Worm (Caenorhabditis elegans) whole organism, young adult: ENCODE results near the gene Y43F8B.17.
"Not testable (repeated sequence)": the region's sequence is repeated elsewhere in the genome, so short reads cannot be mapped to it uniquely, and the experiment has no call there.

ENCODE experiments used
- C06A6.2 ChIP-seq: fragments of 200-800 bp; sonication (Bioruptor generic); conservative IDR thresholded peaks from 2 replicates; pipeline ENCODE4 v1.3.6; 2022; ENCODE audit warnings: missing genetic modification characterization, missing compliant biosample characterization
- F37B4.10 ChIP-seq: fragments of 200-800 bp; sonication (Bioruptor generic); IDR thresholded peaks from 2 replicates; pipeline ENCODE4 v1.3.6; 2022; ENCODE audit warnings: missing genetic modification characterization, missing compliant biosample characterization
- F55B11.4 ChIP-seq: sonication (generic microtip); optimal IDR thresholded peaks from 2 replicates; lab custom pipeline; 2016; ENCODE audit warnings: missing compliant biosample characterization, missing genetic modification characterization, borderline replicate concordance; ENCODE audit not compliant: insufficient read depth
- F57A8.1 ChIP-seq: fragments of 200-800 bp; sonication (Bioruptor generic); optimal IDR thresholded peaks from 2 replicates; lab custom pipeline; 2018; ENCODE audit warnings: mild to moderate bottlenecking, missing genetic modification characterization, moderate library complexity, missing compliant biosample characterization
- K12H6.12 ChIP-seq: fragments of 200-800 bp; sonication (Bioruptor generic); optimal IDR thresholded peaks from 2 replicates; lab custom pipeline; 2018; ENCODE audit warnings: mild to moderate bottlenecking, missing genetic modification characterization, missing compliant biosample characterization
- Y53G8AR.9 ChIP-seq: fragments of 200-800 bp; sonication (Bioruptor generic); conservative IDR thresholded peaks from 2 replicates; pipeline ENCODE4 v1.3.6; 2022; ENCODE audit warnings: missing genetic modification reagents, missing genetic modification characterization, missing compliant biosample characterization
- Y56A3A.18 ChIP-seq: fragments of 200-800 bp; sonication (Bioruptor generic); IDR thresholded peaks from 2 replicates; pipeline ENCODE4 v1.3.6; 2022; ENCODE audit warnings: missing genetic modification reagents, missing genetic modification characterization, missing compliant biosample characterization
- Y79H2A.3 ChIP-seq: fragments of 200-800 bp; sonication (Bioruptor generic); conservative IDR thresholded peaks from 2 replicates; pipeline ENCODE4 v1.3.6; 2022; ENCODE audit warnings: missing genetic modification reagents, missing genetic modification characterization, missing compliant biosample characterization
- ama-1 ChIP-seq, 3 experiments: fragments of 150-350 bp in 1 of 3; sonication (generic microtip) in 2 of 3; optimal IDR thresholded peaks; 2 replicates each; lab custom pipeline; 2014 to 2018; ENCODE audit warnings: missing biosample characterization in 2 of 3, missing genetic modification characterization in 2 of 3, missing genetic modification reagents in 2 of 3
- athp-1 ChIP-seq: sonication (generic microtip); optimal IDR thresholded peaks from 2 replicates; lab custom pipeline; 2017; ENCODE audit warnings: mild to moderate bottlenecking, missing genetic modification characterization, missing compliant biosample characterization
- cebp-1 ChIP-seq, 2 experiments: fragments of 200-800 bp in 1 of 2; sonication (Bioruptor generic) in 1 of 2; sonication (generic microtip) in 1 of 2; IDR thresholded peaks in 1 of 2; optimal IDR thresholded peaks in 1 of 2; 2 replicates each; pipeline versions ENCODE4 v1.3.6 to Lab custom; 2017 to 2022; ENCODE audit warnings: missing compliant biosample characterization in 2 of 2, missing genetic modification characterization in 2 of 2, mild to moderate bottlenecking in 1 of 2, missing genetic modification reagents in 1 of 2, moderate library complexity in 1 of 2
- ceh-27 ChIP-seq: fragments of 200-800 bp; sonication (Bioruptor generic); optimal IDR thresholded peaks from 2 replicates; lab custom pipeline; 2018; ENCODE audit warnings: mild to moderate bottlenecking, missing genetic modification characterization, moderate library complexity, missing compliant biosample characterization
- ceh-40 ChIP-seq: fragments of 200-800 bp; sonication (Bioruptor generic); IDR thresholded peaks from 2 replicates; pipeline ENCODE4 v1.3.6; 2022; ENCODE audit warnings: missing genetic modification characterization, missing compliant biosample characterization
- ceh-58 ChIP-seq: fragments of 200-800 bp; sonication (Bioruptor generic); IDR thresholded peaks from 2 replicates; pipeline ENCODE4 v1.3.6; 2022; ENCODE audit warnings: missing genetic modification characterization, missing compliant biosample characterization
- die-1 ChIP-seq: sonication (generic microtip); optimal IDR thresholded peaks from 2 replicates; lab custom pipeline; 2016; ENCODE audit warnings: missing genotype, mild to moderate bottlenecking, missing genetic modification characterization, missing compliant biosample characterization
- egl-18 ChIP-seq: fragments of 200-800 bp; sonication (Bioruptor generic); IDR thresholded peaks from 2 replicates; pipeline ENCODE4 v1.3.6; 2022; ENCODE audit warnings: missing genetic modification reagents, missing genetic modification characterization, missing compliant biosample characterization
- egrh-3 ChIP-seq: fragments of 200-800 bp; sonication (Bioruptor generic); IDR thresholded peaks from 2 replicates; pipeline ENCODE4 v1.3.6; 2022; ENCODE audit warnings: missing genetic modification reagents, missing genetic modification characterization, missing compliant biosample characterization
- ekl-4 ChIP-seq: fragments of 200-800 bp; sonication (Bioruptor generic); IDR thresholded peaks from 2 replicates; pipeline ENCODE4 v1.3.6; 2022; ENCODE audit warnings: missing genetic modification reagents, missing genetic modification characterization, missing compliant biosample characterization
- hmg-20 ChIP-seq: fragments of 200-800 bp; sonication (Bioruptor generic); IDR thresholded peaks from 2 replicates; pipeline ENCODE4 v1.3.6; 2022; ENCODE audit warnings: missing genetic modification reagents, missing genetic modification characterization, missing compliant biosample characterization
- lin-40 ChIP-seq: sonication (generic microtip); optimal IDR thresholded peaks from 2 replicates; lab custom pipeline; 2016; ENCODE audit warnings: missing genetic modification characterization, mild to moderate bottlenecking, missing compliant biosample characterization, missing genotype, missing genetic modification reagents
- lsl-1 ChIP-seq: fragments of 200-800 bp; sonication (Bioruptor generic); optimal IDR thresholded peaks from 2 replicates; lab custom pipeline; 2018; ENCODE audit warnings: mild to moderate bottlenecking, missing genetic modification characterization, moderate library complexity, missing compliant biosample characterization
- nfya-1 ChIP-seq: sonication (generic microtip); optimal IDR thresholded peaks from 2 replicates; lab custom pipeline; 2017; ENCODE audit warnings: antibody characterized with exemption, missing compliant biosample characterization, missing genetic modification characterization, borderline replicate concordance; ENCODE audit not compliant: insufficient read depth
- nfyb-1 ChIP-seq: fragments of 200-800 bp; sonication (Bioruptor generic); IDR thresholded peaks from 2 replicates; pipeline ENCODE4 v1.3.6; 2022; ENCODE audit warnings: missing genetic modification reagents, missing genetic modification characterization, missing compliant biosample characterization
- nhr-120 ChIP-seq: fragments of 200-800 bp; sonication (Bioruptor generic); IDR thresholded peaks from 2 replicates; pipeline ENCODE4 v1.3.6; 2022; ENCODE audit warnings: missing genetic modification characterization, missing compliant biosample characterization
- nhr-179 ChIP-seq: sonication (generic microtip); optimal IDR thresholded peaks from 2 replicates; lab custom pipeline; 2016; ENCODE audit warnings: mild to moderate bottlenecking, missing genetic modification characterization, missing compliant biosample characterization
- nhr-80 ChIP-seq: sonication (generic microtip); optimal IDR thresholded peaks from 2 replicates; lab custom pipeline; 2016; ENCODE audit warnings: missing genetic modification characterization, missing compliant biosample characterization
- rcor-1 ChIP-seq: fragments of 200-800 bp; sonication (Bioruptor generic); IDR thresholded peaks from 2 replicates; pipeline ENCODE4 v1.3.6; 2022; ENCODE audit warnings: missing genetic modification reagents, missing genetic modification characterization, missing compliant biosample characterization
- repo-1 ChIP-seq: sonication (generic microtip); optimal IDR thresholded peaks from 2 replicates; lab custom pipeline; 2017; ENCODE audit warnings: mild to moderate bottlenecking, missing genetic modification characterization, missing compliant biosample characterization
- sea-2 ChIP-seq: fragments of 200-800 bp; sonication (Bioruptor generic); IDR thresholded peaks from 2 replicates; pipeline ENCODE4 v1.3.6; 2022; ENCODE audit warnings: missing genetic modification characterization, missing compliant biosample characterization
- snpc-1.3 ChIP-seq: sonication (generic microtip); optimal IDR thresholded peaks from 2 replicates; lab custom pipeline; 2017; ENCODE audit warnings: missing genetic modification characterization, mild to moderate bottlenecking, missing compliant biosample characterization, antibody characterized with exemption, moderate library complexity, missing genotype, missing genetic modification reagents; ENCODE audit not compliant: insufficient read depth
- snpc-4 ChIP-seq, 5 experiments: fragments of 150-350 bp in 1 of 5; sonication (generic microtip) in 4 of 5; optimal IDR thresholded peaks; 2 replicates each; lab custom pipeline; 2014 to 2018; ENCODE audit warnings: missing genetic modification characterization in 5 of 5, missing biosample characterization in 3 of 5, antibody characterized with exemption in 2 of 5, mild to moderate bottlenecking in 2 of 5, missing compliant biosample characterization in 2 of 5, missing genotype in 2 of 5, moderate library complexity in 2 of 5, missing genetic modification reagents in 1 of 5
- ztf-18 ChIP-seq: sonication (generic microtip); optimal IDR thresholded peaks from 2 replicates; lab custom pipeline; 2016; ENCODE audit warnings: missing genotype, mild to moderate bottlenecking, missing genetic modification characterization, missing compliant biosample characterization

Gene Y43F8B.17

ce11 chrV:19466775-19467174 lies 17.7 kb upstream of the Y43F8B.17 start:
- not testable (repeated sequence) for TF ChIP-seq snpc-4 (GFP tag; optimal IDR thresholded peaks at IDR 0.05; lab: Kevin White, UChicago)
- TF ChIP-seq snpc-4 (tag; optimal IDR thresholded peaks at IDR 0.05; lab: Kevin White, UChicago) = peak in 2 of 4 experiments; percentile 57 to 82

- TF ChIP-seq snpc-1.3 (no peak), athp-1 (tag; lab: Kevin White, UChicago) (no peak), nhr-80 (peak; percentile 77), cebp-1 (GFP tag; IDR thresholded peaks at IDR 0.05; lab: Robert Waterston, UW) (peak; percentile 31; the same call in 1 of the 2 replicates), cebp-1 (tag; optimal IDR thresholded peaks at IDR 0.05; lab: Kevin White, UChicago) (peak; percentile 41), lsl-1 (no peak)
Observed at ce11 chrV:19467574-19467973, 16.9 kb upstream of the Y43F8B.17 start, which contains the start of gene Y43F8B.23. Gene Y43F8B.23, minus strand, starts transcription at chrV:19467648.

ce11 chrV:19468083-19468482 lies 16.4 kb upstream of the Y43F8B.17 start, which contains the start of gene Y43F8B.12:
Gene Y43F8B.12, plus strand, starts transcription at chrV:19468383.
- TF ChIP-seq ekl-4 (GFP tag; lab: Robert Waterston, UW) (no peak), repo-1 (no peak), ceh-27 (GFP tag; lab: Kevin White, UChicago) (no peak), die-1 (no peak), rcor-1 (GFP tag; lab: Robert Waterston, UW) (no peak), ama-1 (optimal IDR thresholded peaks at IDR 0.05; lab: Kevin White, UChicago) (no peak), ama-1 (GFP tag; optimal IDR thresholded peaks at IDR 0.05; lab: Kevin White, UChicago) (no peak), egl-18 (GFP tag; lab: Robert Waterston, UW) (no peak), nfyb-1 (GFP tag; lab: Robert Waterston, UW) (no peak), Y79H2A.3 (no peak), K12H6.12 (tag; lab: Kevin White, UChicago) (no peak), Y56A3A.18 (GFP tag; lab: Robert Waterston, UW) (no peak), F37B4.10 (GFP tag; lab: Robert Waterston, UW) (no peak), Y53G8AR.9 (GFP tag; lab: Robert Waterston, UW) (no peak), ceh-58 (no peak), F55B11.4 (tag; lab: Kevin White, UChicago) (no peak)
- TF ChIP-seq, all 124 proteins: peak for 0

ce11 chrV:19470385-19470784 lies 14.1 kb upstream of the Y43F8B.17 start, which contains the start of gene Y43F8B.11:
Gene Y43F8B.11, plus strand, starts transcription at chrV:19470685.
- TF ChIP-seq hmg-20 (GFP tag; lab: Robert Waterston, UW) = no peak
- TF ChIP-seq lin-40 = no peak
- TF ChIP-seq nfya-1 (tag; lab: Kevin White, UChicago) = no peak

ce11 chrV:19473842-19474514 lies 10.5 kb upstream of the Y43F8B.17 start, which contains the start of gene Y43F8B.10:
Gene Y43F8B.10, plus strand, starts transcription at chrV:19474464.
- TF ChIP-seq nhr-179 (tag; lab: Kevin White, UChicago) = no peak
- no peak for TF ChIP-seq C06A6.2 (GFP tag; lab: Robert Waterston, UW)
- TF ChIP-seq ceh-40 (GFP tag; lab: Robert Waterston, UW) = no peak
- no peak for TF ChIP-seq ztf-18
- no peak for TF ChIP-seq nhr-120 (GFP tag; lab: Robert Waterston, UW)
- no peak for TF ChIP-seq F57A8.1
- peak; percentile 16; the same call in 1 of the 2 replicates for TF ChIP-seq egrh-3
- TF ChIP-seq sea-2 (GFP tag; lab: Robert Waterston, UW) = no peak
